Fruit fly (Drosophila melanogaster) whole organism, embryonic: ENCODE results near the gene Nasp.

Experiments
- CG10267 ChIP-seq: fragments of 200-800 bp; sonication (Bioruptor generic); optimal IDR thresholded peaks from 2 replicates; lab custom pipeline; 2018; ENCODE audit warnings: missing biosample characterization, mild to moderate bottlenecking, missing genetic modification characterization, moderate library complexity
- CG10274 ChIP-seq: fragments of 200-800 bp; sonication (Bioruptor generic); optimal IDR thresholded peaks from 3 replicates; lab custom pipeline; 2017; ENCODE audit warnings: missing biosample characterization, mild to moderate bottlenecking, missing genetic modification characterization
- CG11398 ChIP-seq: fragments of 200-800 bp; sonication (Bioruptor generic); optimal IDR thresholded peaks from 2 replicates; lab custom pipeline; 2016; ENCODE audit warnings: missing biosample characterization, missing genetic modification characterization
- CG11560 ChIP-seq: fragments of 200-800 bp; sonication (Bioruptor generic); IDR thresholded peaks from 3 replicates; pipeline ENCODE4 v1.3.6; 2022; ENCODE audit warnings: missing biosample characterization, missing genetic modification characterization
- CG12155 ChIP-seq: fragments of 200-800 bp; sonication (Bioruptor generic); optimal IDR thresholded peaks from 3 replicates; lab custom pipeline; 2016; ENCODE audit warnings: missing biosample characterization, missing genetic modification characterization
- CG12942 ChIP-seq: fragments of 200-800 bp; sonication (Bioruptor generic); optimal IDR thresholded peaks from 3 replicates; lab custom pipeline; 2016; ENCODE audit warnings: missing biosample characterization, missing genetic modification characterization
- CG14965 ChIP-seq: fragments of 200-800 bp; sonication (Bioruptor generic); optimal IDR thresholded peaks from 2 replicates; lab custom pipeline; 2016; ENCODE audit warnings: missing biosample characterization, missing genetic modification characterization, borderline replicate concordance
- CG1603 ChIP-seq: fragments of 200-800 bp; sonication (Bioruptor generic); optimal IDR thresholded peaks from 2 replicates; lab custom pipeline; 2019; ENCODE audit warnings: missing biosample characterization, mild to moderate bottlenecking, missing genetic modification characterization, moderate library complexity
- CG17186 ChIP-seq: fragments of 200-800 bp; sonication (Bioruptor generic); optimal IDR thresholded peaks from 3 replicates; lab custom pipeline; 2017; ENCODE audit warnings: missing biosample characterization, missing genetic modification reagents, missing genetic modification characterization
- CG17385 ChIP-seq: fragments of 200-800 bp; sonication (Bioruptor generic); optimal IDR thresholded peaks from 3 replicates; lab custom pipeline; 2018; ENCODE audit warnings: missing biosample characterization, mild to moderate bottlenecking, missing genetic modification characterization
- CG17912 ChIP-seq: fragments of 200-800 bp; sonication (Bioruptor generic); optimal IDR thresholded peaks from 2 replicates; lab custom pipeline; 2018; ENCODE audit warnings: missing biosample characterization, mild to moderate bottlenecking, missing genetic modification characterization
- CG30431 ChIP-seq: fragments of 200-800 bp; sonication (Bioruptor generic); optimal IDR thresholded peaks from 2 replicates; lab custom pipeline; 2017; ENCODE audit warnings: missing biosample characterization, missing genetic modification characterization
- CG34224 ChIP-seq: fragments of 200-800 bp; sonication (Bioruptor generic); IDR thresholded peaks from 3 replicates; pipeline ENCODE4 v1.3.6; 2022; ENCODE audit warnings: missing biosample characterization, missing genetic modification characterization; ENCODE audit not compliant: partially characterized antibody
- CG34422 ChIP-seq: fragments of 200-800 bp; sonication (Bioruptor generic); IDR thresholded peaks from 3 replicates; pipeline ENCODE4 v1.3.6; 2022; ENCODE audit warnings: missing biosample characterization, missing genetic modification characterization
- CG3995 ChIP-seq: fragments of 200-800 bp; sonication (Bioruptor generic); optimal IDR thresholded peaks from 3 replicates; lab custom pipeline; 2016; ENCODE audit warnings: missing biosample characterization, missing genetic modification characterization
- CG42726 ChIP-seq: fragments of 200-800 bp; sonication (Bioruptor generic); IDR thresholded peaks from 2 replicates; pipeline ENCODE4 v1.3.6; 2022; ENCODE audit warnings: missing biosample characterization, missing genetic modification characterization; ENCODE audit not compliant: partially characterized antibody
- CG7963 ChIP-seq: fragments of 200-800 bp; sonication (Bioruptor generic); IDR thresholded peaks from 3 replicates; pipeline ENCODE4 v1.3.6; 2022; ENCODE audit warnings: missing biosample characterization, missing genetic modification characterization; ENCODE audit not compliant: partially characterized antibody
- CG8478 ChIP-seq: fragments of >200 bp; optimal IDR thresholded peaks from 2 replicates; lab custom pipeline; 2018
- CG8924 ChIP-seq: fragments of 200-800 bp; optimal IDR thresholded peaks from 3 replicates; lab custom pipeline; 2019; ENCODE audit warnings: missing biosample characterization, mild to moderate bottlenecking, missing genetic modification characterization, moderate library complexity
- Fer2 ChIP-seq: fragments of 200-800 bp; sonication (Bioruptor generic); optimal IDR thresholded peaks from 2 replicates; lab custom pipeline; 2018; ENCODE audit warnings: missing biosample characterization, mild to moderate bottlenecking, missing genetic modification characterization, moderate library complexity
- HmgZ ChIP-seq: fragments of 200-800 bp; sonication (Bioruptor generic); optimal IDR thresholded peaks from 2 replicates; lab custom pipeline; 2018; ENCODE audit warnings: missing biosample characterization, mild to moderate bottlenecking, missing genetic modification characterization
- Hr3 ChIP-seq: fragments of 200-800 bp; sonication (Bioruptor generic); optimal IDR thresholded peaks from 3 replicates; lab custom pipeline; 2016; ENCODE audit warnings: missing biosample characterization, missing genetic modification characterization
- Hr78 ChIP-seq, 2 experiments: fragments of 200-800 bp in 1 of 2; fragments of >200 bp in 1 of 2; sonication (Bioruptor generic) in 1 of 2; optimal IDR thresholded peaks; 2 replicates each; lab custom pipeline; 2017 to 2019; ENCODE audit warnings: missing biosample characterization in 2 of 2, missing genetic modification characterization in 2 of 2, mild to moderate bottlenecking in 1 of 2, moderate library complexity in 1 of 2
- Jarid2 ChIP-seq: fragments of 200-800 bp; sonication (Bioruptor generic); optimal IDR thresholded peaks from 3 replicates; lab custom pipeline; 2017; ENCODE audit warnings: mild to moderate bottlenecking, missing biosample characterization, missing genetic modification reagents, missing genetic modification characterization
- MBD-R2 ChIP-seq: fragments of 200-800 bp; sonication (Bioruptor generic); IDR thresholded peaks from 2 replicates; pipeline ENCODE4 v1.3.6; 2022; ENCODE audit warnings: missing biosample characterization, missing genetic modification characterization
- MESR4 ChIP-seq: fragments of 200-800 bp; sonication (Bioruptor generic); optimal IDR thresholded peaks from 2 replicates; lab custom pipeline; 2018; ENCODE audit warnings: missing biosample characterization, mild to moderate bottlenecking, missing genetic modification characterization, moderate library complexity
- Myb ChIP-seq: fragments of 200-800 bp; sonication (Bioruptor generic); optimal IDR thresholded peaks from 2 replicates; lab custom pipeline; 2016; ENCODE audit warnings: missing biosample characterization, missing genetic modification characterization
- Oaz ChIP-seq: fragments of 200-800 bp; sonication (Bioruptor generic); IDR thresholded peaks from 2 replicates; pipeline ENCODE4 v1.3.6; 2022; ENCODE audit warnings: missing biosample characterization, missing genetic modification characterization
- PHDP ChIP-seq: fragments of 200-800 bp; sonication (Bioruptor generic); optimal IDR thresholded peaks from 3 replicates; lab custom pipeline; 2018; ENCODE audit warnings: missing biosample characterization, mild to moderate bottlenecking, missing genetic modification characterization, moderate library complexity
- Rfx ChIP-seq: fragments of 200-800 bp; sonication (Bioruptor generic); IDR thresholded peaks from 2 replicates; pipeline ENCODE4 v1.3.6; 2022; ENCODE audit warnings: missing biosample characterization, missing genetic modification characterization
- Xrp1 ChIP-seq: fragments of 200-800 bp; sonication (Bioruptor generic); IDR thresholded peaks from 2 replicates; pipeline ENCODE4 v1.3.6; 2022; ENCODE audit warnings: missing biosample characterization, missing genetic modification characterization
- ab ChIP-seq: fragments of 200-800 bp; sonication (Bioruptor generic); optimal IDR thresholded peaks from 2 replicates; lab custom pipeline; 2016; ENCODE audit warnings: missing biosample characterization, missing genetic modification characterization
- bbx ChIP-seq: fragments of 200-800 bp; sonication (Bioruptor generic); IDR thresholded peaks from 2 replicates; pipeline ENCODE4 v1.3.6; 2022; ENCODE audit warnings: missing biosample characterization, missing genetic modification characterization; ENCODE audit not compliant: partially characterized antibody
- bcd ChIP-seq: fragments of 200-800 bp; sonication (Bioruptor generic); optimal IDR thresholded peaks from 2 replicates; lab custom pipeline; 2017; ENCODE audit warnings: missing biosample characterization, mild to moderate bottlenecking, missing genetic modification characterization
- bigmax ChIP-seq: fragments of 200-800 bp; sonication (Bioruptor generic); optimal IDR thresholded peaks from 2 replicates; lab custom pipeline; 2018; ENCODE audit warnings: missing biosample characterization, mild to moderate bottlenecking, missing genetic modification characterization
- br ChIP-seq: fragments of >200 bp; optimal IDR thresholded peaks from 2 replicates; lab custom pipeline; 2017
- chm ChIP-seq: fragments of 200-800 bp; sonication (Bioruptor generic); IDR thresholded peaks from 2 replicates; pipeline ENCODE4 v1.3.6; 2022; ENCODE audit warnings: missing biosample characterization, missing genetic modification characterization
- corto ChIP-seq: fragments of 200-800 bp; sonication (Bioruptor generic); optimal IDR thresholded peaks from 2 replicates; lab custom pipeline; 2016; ENCODE audit warnings: missing biosample characterization, mild to moderate bottlenecking, missing genetic modification characterization, moderate library complexity
- cwo ChIP-seq: fragments of 200-800 bp; sonication (Bioruptor generic); optimal IDR thresholded peaks from 3 replicates; lab custom pipeline; 2017; ENCODE audit warnings: missing biosample characterization, missing genetic modification characterization, mild to moderate bottlenecking, moderate library complexity, missing genetic modification reagents
- dm ChIP-seq: fragments of 200-800 bp; sonication (Bioruptor generic); optimal IDR thresholded peaks from 3 replicates; lab custom pipeline; 2016; ENCODE audit warnings: missing biosample characterization, missing genetic modification characterization
- gro ChIP-seq: fragments of 200-800 bp; sonication (Bioruptor generic); optimal IDR thresholded peaks from 2 replicates; lab custom pipeline; 2016; ENCODE audit warnings: missing biosample characterization, missing genetic modification characterization
- hbn ChIP-seq: fragments of 200-800 bp; sonication (Bioruptor generic); IDR thresholded peaks from 2 replicates; pipeline ENCODE4 v1.3.6; 2022; ENCODE audit warnings: missing biosample characterization, missing genetic modification characterization; ENCODE audit not compliant: partially characterized antibody
- kay ChIP-seq: fragments of 200-800 bp; sonication (Bioruptor generic); optimal IDR thresholded peaks from 2 replicates; lab custom pipeline; 2016; ENCODE audit warnings: missing biosample characterization, missing genetic modification characterization
- lbe ChIP-seq: fragments of 200-800 bp; sonication (Bioruptor generic); optimal IDR thresholded peaks from 2 replicates; lab custom pipeline; 2016; ENCODE audit warnings: missing biosample characterization, mild to moderate bottlenecking, missing genetic modification characterization
- row ChIP-seq: fragments of 200-800 bp; sonication (Bioruptor generic); IDR thresholded peaks from 3 replicates; pipeline ENCODE4 v1.3.6; 2022; ENCODE audit warnings: missing biosample characterization, missing genetic modification characterization
- sna ChIP-seq: fragments of 200-800 bp; sonication (Bioruptor generic); IDR thresholded peaks from 2 replicates; pipeline ENCODE4 v1.3.6; 2022; ENCODE audit warnings: missing biosample characterization, missing genetic modification characterization; ENCODE audit not compliant: partially characterized antibody
- vvl ChIP-seq: fragments of 200-800 bp; sonication (Bioruptor generic); IDR thresholded peaks from 2 replicates; pipeline ENCODE4 v1.3.6; 2022; ENCODE audit warnings: missing biosample characterization, missing genetic modification characterization

The Nasp gene

DNA sequence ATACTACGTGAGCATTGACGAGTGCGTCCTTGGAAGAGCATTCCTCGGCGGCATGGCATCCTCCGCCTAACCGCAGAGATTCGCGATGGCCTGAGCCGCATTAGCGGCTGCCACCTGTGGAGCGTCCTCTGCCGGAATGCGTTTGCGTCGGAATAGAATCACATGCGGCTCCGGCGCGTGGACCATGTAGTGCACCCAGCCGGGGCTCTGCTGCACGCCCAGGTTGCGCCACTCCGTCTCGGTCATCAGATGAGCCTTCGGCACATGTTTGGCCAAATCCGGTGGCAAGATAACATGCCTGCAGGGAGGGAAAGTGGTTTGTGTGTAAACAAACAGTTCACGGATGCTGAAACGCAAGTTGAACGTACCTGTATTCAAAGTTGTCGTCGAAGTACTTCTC is 32.2 kb upstream of the Nasp start (continued):
- TF ChIP-seq chm (GFP tag; lab: Robert Waterston, UW) = peak; percentile 51; the same call in 1 of the 2 replicates
- TF ChIP-seq Fer2 = no peak
- no peak for TF ChIP-seq br (lab: Kevin White, UChicago)
- TF ChIP-seq CG17186 (GFP tag; lab: Kevin White, UChicago) = no peak
- TF ChIP-seq cwo (GFP tag; lab: Kevin White, UChicago) = no peak
- TF ChIP-seq, all 482 proteins: peak for 12

- TF ChIP-seq CG17385 (GFP tag; lab: Kevin White, UChicago) = peak; percentile 85
- no peak for TF ChIP-seq ab (GFP tag; lab: Kevin White, UChicago)
- no peak for TF ChIP-seq Xrp1
- no peak for TF ChIP-seq CG8478
- TF ChIP-seq hbn (GFP tag; lab: Robert Waterston, UW) = peak; percentile 38; the same call in 1 of the 2 replicates
- no peak for TF ChIP-seq kay (GFP tag; lab: Kevin White, UChicago)
- TF ChIP-seq CG17186 (GFP tag; lab: Kevin White, UChicago) = peak; percentile 29
- peak; percentile 8; the same call in 1 of the 2 replicates for TF ChIP-seq CG42726 (GFP tag; lab: Robert Waterston, UW)
- 0 out of 3 replicates have a peak, but pooled peaks have one; percentile 40 for TF ChIP-seq CG7963 (GFP tag; lab: Robert Waterston, UW)
- TF ChIP-seq Myb = peak; percentile 56
- peak; percentile 60; the same call in 1 of the 3 replicates for TF ChIP-seq CG34224 (GFP tag; lab: Robert Waterston, UW)
- peak; percentile 76 for TF ChIP-seq dm
- peak; percentile 99 for TF ChIP-seq MESR4 (GFP tag; lab: Kevin White, UChicago)
- no peak for TF ChIP-seq Rfx
- no peak for TF ChIP-seq corto (GFP tag; lab: Kevin White, UChicago)
- TF ChIP-seq gro = peak; percentile 24
- peak; percentile 36; the same call in 1 of the 2 replicates for TF ChIP-seq MBD-R2
- TF ChIP-seq bbx (GFP tag; lab: Robert Waterston, UW) = peak; percentile 66
- TF ChIP-seq CG17912 = no peak
- TF ChIP-seq CG11560 = peak; percentile 85; the same call in 2 of the 3 replicates
- no peak for TF ChIP-seq CG10274 (GFP tag; lab: Kevin White, UChicago)
- TF ChIP-seq CG12155 = peak; percentile 4
- no peak for TF ChIP-seq PHDP (tag; lab: Kevin White, UChicago)
- no peak for TF ChIP-seq CG30431 (GFP tag; lab: Kevin White, UChicago)
- TF ChIP-seq CG12942 (GFP tag; lab: Kevin White, UChicago) = no peak
- peak; percentile 82 for TF ChIP-seq CG3995
- TF ChIP-seq lbe (GFP tag; lab: Kevin White, UChicago) = peak; percentile 11
- TF ChIP-seq CG11398 (GFP tag; lab: Kevin White, UChicago) = no peak
- no peak for TF ChIP-seq sna (GFP tag; lab: Robert Waterston, UW)
- TF ChIP-seq Jarid2 (GFP tag; lab: Kevin White, UChicago) = no peak
- TF ChIP-seq CG8924 = peak; percentile 56
- peak; percentile 51 for TF ChIP-seq CG1603 (tag; lab: Kevin White, UChicago)
- TF ChIP-seq Hr78 (GFP tag; optimal IDR thresholded peaks at IDR 0.05; lab: Kevin White, UChicago) = no peak
- 0 out of 3 replicates have a peak, but pooled peaks have one; percentile 5 for TF ChIP-seq row (GFP tag; lab: Robert Waterston, UW)
- peak; percentile 64; the same call in 1 of the 2 replicates for TF ChIP-seq vvl (GFP tag; lab: Robert Waterston, UW)
- TF ChIP-seq CG10267 = peak; percentile 52
- peak; percentile 48 for TF ChIP-seq HmgZ (tag; lab: Kevin White, UChicago)
- TF ChIP-seq Hr3 = peak; percentile 21
- peak; percentile 13 for TF ChIP-seq bigmax (GFP tag; lab: Kevin White, UChicago)
- no peak for TF ChIP-seq bcd
- no peak for TF ChIP-seq CG14965
- no peak for TF ChIP-seq Oaz
- peak; percentile 43; the same call in 1 of the 3 replicates for TF ChIP-seq CG34422 (GFP tag; lab: Robert Waterston, UW)
These were observed 31.6 kb upstream of the Nasp start, which contains the start of gene TMEM216 for dm6 chr3R:8715851-8716550. TSS of gene TMEM216 (plus strand) at chr3R:8716243.
